Fruit fly (Drosophila melanogaster): ENCODE measurements around the gene tal-2A.

- TF ChIP-seq CG8478 (optimal IDR thresholded peaks at IDR 0.05), result no peak
- no peak for TF ChIP-seq CTCF (optimal IDR thresholded peaks at IDR 0.05)
Observed at dm6 chr3R:13827953-13828922, 15.3 kb downstream of the tal-2A start, which contains the start of gene Mst87F.

Measured in S2 (cell line).